Worm (Caenorhabditis elegans): ENCODE results near the gene ssup-72.

The ssup-72 gene

DNA sequence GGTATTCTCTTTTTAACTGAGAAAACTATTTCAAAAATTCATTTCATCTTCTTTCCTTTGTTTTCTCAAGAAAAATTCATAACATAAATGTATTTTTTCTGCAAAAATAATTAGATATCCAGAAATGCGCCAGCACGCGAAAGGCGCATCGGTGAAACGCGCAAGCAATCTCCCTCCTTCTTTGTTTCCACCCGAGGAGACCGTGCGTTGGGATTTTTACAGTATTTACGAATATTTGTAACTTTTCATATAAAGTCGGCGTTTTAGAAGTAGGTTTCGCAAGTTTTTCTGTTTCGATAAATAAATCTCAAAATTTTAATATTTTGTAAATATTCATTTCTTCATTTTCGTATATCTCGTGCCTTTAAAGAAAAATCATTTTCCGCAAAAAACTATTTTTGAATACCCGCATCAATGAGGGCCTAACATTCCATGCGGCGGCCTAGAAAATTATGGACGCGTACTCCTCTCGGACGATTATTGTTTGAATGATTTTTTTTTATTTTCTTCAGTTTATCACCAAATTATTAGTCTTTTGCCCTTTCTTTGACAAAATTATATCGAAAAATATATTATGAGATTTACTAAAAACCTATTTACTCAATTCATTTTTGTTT, at the start of gene ssup-72:
Gene ssup-72 (plus strand): TSS at position 181 of the 617 bp plus-strand sequence.
- TF ChIP-seq nhr-25 (tag; optimal IDR thresholded peaks at IDR 0.05) = no peak
- TF ChIP-seq nhr-21 (tag; optimal IDR thresholded peaks at IDR 0.05) = peak; percentile 56
- TF ChIP-seq ceh-16 (tag; optimal IDR thresholded peaks at IDR 0.05) = no peak
- peak; percentile 26 for TF ChIP-seq fos-1 (tag; optimal IDR thresholded peaks at IDR 0.05)
- no peak for TF ChIP-seq ztf-11 (tag; optimal IDR thresholded peaks at IDR 0.05)
- peak; percentile 73 for TF ChIP-seq unc-55 (GFP tag; optimal IDR thresholded peaks at IDR 0.05)
- no peak for TF ChIP-seq lin-39 (tag; optimal IDR thresholded peaks at IDR 0.05)
- TF ChIP-seq ztf-4 (tag; optimal IDR thresholded peaks at IDR 0.05) = peak; percentile 7
- TF ChIP-seq crh-2 (tag; optimal IDR thresholded peaks at IDR 0.05) = peak; percentile 58
- peak; percentile 17 for TF ChIP-seq nhr-6 (tag; optimal IDR thresholded peaks at IDR 0.05)
- TF ChIP-seq sma-9 (GFP tag; optimal IDR thresholded peaks at IDR 0.05) = peak; percentile 75
- no peak for TF ChIP-seq sma-9 (tag; optimal IDR thresholded peaks at IDR 0.05)
- peak; percentile 75 for TF ChIP-seq C34F6.9 (tag; optimal IDR thresholded peaks at IDR 0.05)
- no peak for TF ChIP-seq nhr-10 (tag; optimal IDR thresholded peaks at IDR 0.05)
- peak; percentile 77 for TF ChIP-seq sma-3 (GFP tag; optimal IDR thresholded peaks at IDR 0.05)
- TF ChIP-seq unc-62 (GFP tag; optimal IDR thresholded peaks at IDR 0.05) = no peak
- TF ChIP-seq F13H6.1 (tag; optimal IDR thresholded peaks at IDR 0.05) = peak; percentile 73
- TF ChIP-seq Y55F3AM.14 (GFP tag; optimal IDR thresholded peaks at IDR 0.05) = no peak
- peak in 1 of 2 experiments; percentile 85 for TF ChIP-seq lsy-2 (tag; optimal IDR thresholded peaks at IDR 0.05)
- TF ChIP-seq lin-13 (GFP tag; optimal IDR thresholded peaks at IDR 0.05) = peak; percentile 57
- peak; percentile 37 for TF ChIP-seq nhr-129 (tag; optimal IDR thresholded peaks at IDR 0.05)
- TF ChIP-seq gmeb-1 (tag; optimal IDR thresholded peaks at IDR 0.05) = peak; percentile 84

DNA sequence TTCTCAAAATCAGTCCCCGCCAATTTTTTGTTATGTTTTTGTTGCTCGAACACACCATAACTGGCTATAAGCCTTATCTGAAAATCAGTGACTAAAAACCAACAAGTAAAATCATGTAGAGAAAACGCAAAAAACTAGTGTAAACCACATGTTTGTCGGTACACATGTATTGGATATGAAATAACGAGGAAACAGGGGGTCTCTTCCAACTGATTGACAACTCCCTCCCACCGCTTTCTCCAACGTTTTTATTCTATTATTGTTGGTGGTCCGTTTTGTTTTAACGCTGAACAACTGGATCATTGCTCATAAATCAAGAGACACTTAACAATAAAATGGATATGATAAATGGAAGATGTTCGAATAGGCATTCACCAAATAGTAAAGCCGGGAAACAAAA, 49.6 kb upstream of the ssup-72 start:
- TF ChIP-seq nhr-10 (tag; optimal IDR thresholded peaks at IDR 0.05) (no peak), fos-1 (tag; optimal IDR thresholded peaks at IDR 0.05) (no peak), nhr-12 (tag; optimal IDR thresholded peaks at IDR 0.05) (no peak), mdl-1 (tag; optimal IDR thresholded peaks at IDR 0.05) (no peak), unc-55 (GFP tag; optimal IDR thresholded peaks at IDR 0.05) (no peak), elt-1 (tag; optimal IDR thresholded peaks at IDR 0.05) (no peak)

DNA sequence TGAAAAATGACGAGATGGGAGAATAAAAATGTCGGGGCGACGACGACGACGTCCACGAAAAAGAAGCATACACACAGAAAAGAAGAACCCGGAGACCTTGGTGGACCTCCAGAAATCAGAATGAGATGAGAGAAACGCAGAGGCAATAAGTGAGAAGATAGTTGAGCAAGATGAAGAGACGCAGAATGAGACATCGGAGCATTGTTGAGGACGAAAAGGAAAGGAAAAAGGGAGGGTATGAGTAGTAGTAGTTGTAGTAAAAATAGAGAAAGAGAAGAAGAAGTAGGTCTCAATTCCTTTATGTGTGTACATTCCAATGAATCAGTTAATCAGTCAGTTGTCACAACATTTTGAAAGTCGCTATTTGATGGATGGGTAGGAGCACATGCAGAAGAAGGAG, 47.1 kb upstream of the ssup-72 start, which contains the start of gene T14B4.8:
Gene T14B4.8 (minus strand): TSS at position 60 of the 400 bp plus-strand sequence.
- peak; percentile 51 for TF ChIP-seq unc-55 (GFP tag; optimal IDR thresholded peaks at IDR 0.05)
- TF ChIP-seq zag-1 (tag; optimal IDR thresholded peaks at IDR 0.05) = peak; percentile 23
- peak; percentile 4 for TF ChIP-seq snpc-4 (tag; optimal IDR thresholded peaks at IDR 0.05)
- no peak for TF ChIP-seq sma-9 (GFP tag; optimal IDR thresholded peaks at IDR 0.05)
- TF ChIP-seq sma-9 (tag; optimal IDR thresholded peaks at IDR 0.05) = no peak
- TF ChIP-seq lsy-2 (tag; optimal IDR thresholded peaks at IDR 0.05) = peak in 1 of 2 experiments; percentile 8
- peak; percentile 45 for TF ChIP-seq C34F6.9 (tag; optimal IDR thresholded peaks at IDR 0.05)
- peak; percentile 18 for TF ChIP-seq nhr-129 (tag; optimal IDR thresholded peaks at IDR 0.05)
- no peak for TF ChIP-seq lin-13 (GFP tag; optimal IDR thresholded peaks at IDR 0.05)
- no peak for TF ChIP-seq sem-4 (tag; optimal IDR thresholded peaks at IDR 0.05)

DNA sequence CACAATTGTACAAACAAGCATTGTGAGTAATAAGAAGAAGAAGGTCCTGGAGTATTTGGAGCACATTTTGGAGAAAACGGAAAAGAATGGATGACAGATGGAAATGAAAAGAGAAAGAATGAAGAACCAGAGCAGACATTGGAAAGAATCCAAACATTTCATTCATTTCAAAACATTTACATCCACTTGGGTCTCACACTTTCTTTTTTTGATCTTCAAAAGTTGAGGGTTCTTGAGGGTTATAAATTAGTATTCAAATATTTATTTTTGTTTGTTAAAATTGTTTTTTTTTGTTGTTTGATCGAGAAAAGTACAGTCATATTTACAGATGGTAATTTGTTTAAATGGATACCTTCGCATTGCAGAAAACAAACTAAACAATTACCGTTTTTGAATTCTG, 42.7 kb upstream of the ssup-72 start, which contains the start of gene T14B4.9:
Gene T14B4.9 (minus strand): TSS at position 101 of the 400 bp plus-strand sequence.
- TF ChIP-seq C34F6.9 (tag; optimal IDR thresholded peaks at IDR 0.05) = no peak
- TF ChIP-seq dmd-4 (tag; optimal IDR thresholded peaks at IDR 0.05) = no peak
- no peak for TF ChIP-seq ztf-1 (GFP tag; conservative IDR thresholded peaks at IDR 0.05)
- no peak for TF ChIP-seq elt-1 (tag; optimal IDR thresholded peaks at IDR 0.05)
- TF ChIP-seq snpc-4 (tag; optimal IDR thresholded peaks at IDR 0.05) = no peak
- no peak for TF ChIP-seq crh-2 (tag; optimal IDR thresholded peaks at IDR 0.05)
- TF ChIP-seq nhr-12 (tag; optimal IDR thresholded peaks at IDR 0.05) = no peak
- no peak for TF ChIP-seq lin-13 (GFP tag; optimal IDR thresholded peaks at IDR 0.05)
- TF ChIP-seq nhr-11 (tag; optimal IDR thresholded peaks at IDR 0.05) = no peak
- no peak for TF ChIP-seq elt-3 (tag; optimal IDR thresholded peaks at IDR 0.05)
- TF ChIP-seq F13H6.1 (tag; optimal IDR thresholded peaks at IDR 0.05) = no peak
- TF ChIP-seq nhr-10 (tag; optimal IDR thresholded peaks at IDR 0.05) = no peak
- no peak for TF ChIP-seq nhr-129 (tag; optimal IDR thresholded peaks at IDR 0.05)
- no peak for TF ChIP-seq mab-5 (tag; optimal IDR thresholded peaks at IDR 0.05)

DNA sequence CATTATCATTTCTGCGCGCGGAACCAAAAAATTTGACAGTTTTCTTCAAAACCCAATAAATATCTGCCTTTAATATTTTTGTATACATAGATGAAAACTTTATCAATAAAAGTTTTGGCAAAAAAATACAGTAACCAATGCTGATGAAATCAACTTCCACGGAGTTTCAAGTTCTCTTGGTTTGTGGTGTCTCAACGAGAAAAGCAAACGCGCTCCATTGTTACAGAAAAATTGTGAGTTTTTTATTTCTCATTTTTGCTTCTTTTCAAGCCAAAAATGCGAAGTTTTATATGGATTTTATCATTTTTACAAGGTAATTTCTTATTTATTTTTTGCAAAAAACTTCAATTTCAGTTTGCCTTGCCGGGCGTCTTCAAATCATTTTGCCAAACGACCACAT, 41.7 kb upstream of the ssup-72 start, which contains the start of gene T14B4.3:
Gene T14B4.3 (plus strand): TSS at position 264 of the 400 bp plus-strand sequence.
- TF ChIP-seq nhr-21 (tag; optimal IDR thresholded peaks at IDR 0.05) (peak; percentile 40), C34F6.9 (tag; optimal IDR thresholded peaks at IDR 0.05) (peak; percentile 78), zag-1 (tag; optimal IDR thresholded peaks at IDR 0.05) (no peak), snpc-4 (tag; optimal IDR thresholded peaks at IDR 0.05) (peak; percentile 2), lsy-2 (tag; optimal IDR thresholded peaks at IDR 0.05) (peak; percentile 25 to 87), fos-1 (tag; optimal IDR thresholded peaks at IDR 0.05) (peak; percentile 29), nhr-6 (tag; optimal IDR thresholded peaks at IDR 0.05) (no peak), unc-55 (GFP tag; optimal IDR thresholded peaks at IDR 0.05) (peak; percentile 87), crh-2 (tag; optimal IDR thresholded peaks at IDR 0.05) (peak; percentile 68), sma-9 (GFP tag; optimal IDR thresholded peaks at IDR 0.05) (peak; percentile 51), sma-9 (tag; optimal IDR thresholded peaks at IDR 0.05) (no peak), ama-1 (optimal IDR thresholded peaks at IDR 0.05) (no peak), lin-13 (GFP tag; optimal IDR thresholded peaks at IDR 0.05) (peak; percentile 47), gmeb-1 (tag; optimal IDR thresholded peaks at IDR 0.05) (peak; percentile 66), sma-3 (GFP tag; optimal IDR thresholded peaks at IDR 0.05) (peak; percentile 72), mab-5 (tag; optimal IDR thresholded peaks at IDR 0.05) (no peak), nhr-25 (tag; optimal IDR thresholded peaks at IDR 0.05) (no peak), peb-1 (tag; optimal IDR thresholded peaks at IDR 0.05) (no peak), F13H6.1 (tag; optimal IDR thresholded peaks at IDR 0.05) (peak; percentile 50), nhr-129 (tag; optimal IDR thresholded peaks at IDR 0.05) (peak; percentile 65), dmd-4 (tag; optimal IDR thresholded peaks at IDR 0.05) (no peak)

All from whole organism, L2 larva.